Fruit fly (Drosophila melanogaster) whole organism, prepupa: ENCODE data around the gene CG5447.

Experiments
- CG1621 ChIP-seq: fragments of 200-800 bp; sonication (Bioruptor generic); optimal IDR thresholded peaks from 3 replicates; lab custom pipeline; 2018; ENCODE audit warnings: missing biosample characterization, mild to moderate bottlenecking, missing genetic modification characterization
- Eip75B ChIP-seq: fragments of 200-800 bp; sonication (Bioruptor generic); optimal IDR thresholded peaks from 3 replicates; lab custom pipeline; 2016; ENCODE audit warnings: missing biosample characterization, missing genetic modification characterization
- Ets21C ChIP-seq: fragments of 200-800 bp; sonication (Bioruptor generic); optimal IDR thresholded peaks from 3 replicates; lab custom pipeline; 2016; ENCODE audit warnings: missing biosample characterization, missing genetic modification characterization
- Lpt ChIP-seq: fragments of 200-800 bp; sonication (Bioruptor generic); optimal IDR thresholded peaks from 3 replicates; lab custom pipeline; 2016; ENCODE audit warnings: missing biosample characterization, missing genetic modification characterization
- Met ChIP-seq: fragments of 200-800 bp; sonication (Bioruptor generic); optimal IDR thresholded peaks from 3 replicates; lab custom pipeline; 2016; ENCODE audit warnings: missing biosample characterization, missing genetic modification characterization
- OdsH ChIP-seq: fragments of 200-800 bp; sonication (Bioruptor generic); optimal IDR thresholded peaks from 3 replicates; lab custom pipeline; 2016; ENCODE audit warnings: missing biosample characterization, missing genetic modification characterization
- Sox15 ChIP-seq: fragments of 200-800 bp; sonication (Bioruptor generic); optimal IDR thresholded peaks from 3 replicates; lab custom pipeline; 2016; ENCODE audit warnings: missing biosample characterization, missing genetic modification characterization
- cyc ChIP-seq: fragments of 200-800 bp; sonication (Bioruptor generic); optimal IDR thresholded peaks from 3 replicates; lab custom pipeline; 2016; ENCODE audit warnings: missing biosample characterization, missing genetic modification characterization
- dac ChIP-seq: fragments of 200-800 bp; sonication (Bioruptor generic); optimal IDR thresholded peaks from 2 replicates; lab custom pipeline; 2017; ENCODE audit warnings: missing biosample characterization, mild to moderate bottlenecking, missing genetic modification characterization
- eg ChIP-seq: fragments of 200-800 bp; sonication (Bioruptor generic); IDR thresholded peaks from 3 replicates; pipeline ENCODE4 v1.3.6; 2022; ENCODE audit warnings: missing biosample characterization, missing genetic modification characterization
- fd59A ChIP-seq: fragments of 200-800 bp; sonication (Bioruptor generic); optimal IDR thresholded peaks from 2 replicates; lab custom pipeline; 2017; ENCODE audit warnings: missing biosample characterization, mild to moderate bottlenecking, missing genetic modification characterization, missing genetic modification reagents
- fd85E ChIP-seq: fragments of 200-800 bp; sonication (Bioruptor generic); optimal IDR thresholded peaks from 3 replicates; lab custom pipeline; 2016; ENCODE audit warnings: missing biosample characterization, missing genetic modification characterization

dm6 chr3R:26443875-26444511 lies 8.3 kb upstream of the CG5447 start:
- TF ChIP-seq CG1621 (no peak), Lpt (GFP tag; lab: Kevin White, UChicago) (peak; percentile 33), dac (GFP tag; lab: Kevin White, UChicago) (no peak), fd59A (GFP tag; lab: Kevin White, UChicago) (no peak), fd85E (no peak), eg (peak; percentile 61), cyc (no peak), OdsH (GFP tag; lab: Kevin White, UChicago) (peak; percentile 18), Met (GFP tag; lab: Kevin White, UChicago) (no peak), Ets21C (GFP tag; lab: Kevin White, UChicago) (no peak), Sox15 (GFP tag; lab: Kevin White, UChicago) (no peak), Eip75B (GFP tag; lab: Kevin White, UChicago) (peak; percentile 41)
